Fruit fly (Drosophila melanogaster) whole organism, embryonic: ENCODE results near the gene CG33230.

Source experiments
- Abd-B ChIP-seq: fragments of 200-800 bp; sonication (Bioruptor generic); optimal IDR thresholded peaks from 2 replicates; lab custom pipeline; 2018; ENCODE audit warnings: missing biosample characterization, mild to moderate bottlenecking, missing genetic modification characterization, moderate library complexity
- Aef1 ChIP-seq: fragments of 200-800 bp; sonication (Bioruptor generic); IDR thresholded peaks from 3 replicates; pipeline ENCODE4 v1.3.6; 2022; ENCODE audit warnings: missing biosample characterization, missing genetic modification characterization
- CG1024 ChIP-seq: fragments of 200-800 bp; sonication (Bioruptor generic); IDR thresholded peaks from 2 replicates; pipeline ENCODE4 v1.3.6; 2022; ENCODE audit warnings: missing biosample characterization, missing genetic modification characterization
- CG11398 ChIP-seq: fragments of 200-800 bp; sonication (Bioruptor generic); optimal IDR thresholded peaks from 2 replicates; lab custom pipeline; 2016; ENCODE audit warnings: missing biosample characterization, missing genetic modification characterization
- CG12236 ChIP-seq: fragments of 200-800 bp; sonication (Bioruptor generic); optimal IDR thresholded peaks from 2 replicates; lab custom pipeline; 2016; ENCODE audit warnings: missing biosample characterization, missing genetic modification characterization
- CG12744 ChIP-seq: fragments of 200-800 bp; sonication (Bioruptor generic); optimal IDR thresholded peaks from 2 replicates; lab custom pipeline; 2016; ENCODE audit warnings: missing biosample characterization, missing genetic modification characterization
- CG13287 ChIP-seq: fragments of 200-800 bp; sonication (Bioruptor generic); IDR thresholded peaks from 2 replicates; pipeline ENCODE4 v1.3.6; 2022; ENCODE audit warnings: missing biosample characterization, missing genetic modification characterization; ENCODE audit not compliant: partially characterized antibody
- CG15479 ChIP-seq: fragments of 200-800 bp; sonication (Bioruptor generic); optimal IDR thresholded peaks from 3 replicates; lab custom pipeline; 2019; ENCODE audit warnings: missing biosample characterization, mild to moderate bottlenecking, missing genetic modification characterization, moderate library complexity
- CG1647 ChIP-seq: fragments of 200-800 bp; sonication (Bioruptor generic); optimal IDR thresholded peaks from 3 replicates; lab custom pipeline; 2016; ENCODE audit warnings: missing biosample characterization, missing genetic modification characterization
- CG17912 ChIP-seq: fragments of 200-800 bp; sonication (Bioruptor generic); optimal IDR thresholded peaks from 2 replicates; lab custom pipeline; 2018; ENCODE audit warnings: missing biosample characterization, mild to moderate bottlenecking, missing genetic modification characterization
- CG2199 ChIP-seq: fragments of 200-800 bp; sonication (Bioruptor generic); IDR thresholded peaks from 3 replicates; pipeline ENCODE4 v1.3.6; 2022; ENCODE audit warnings: missing biosample characterization, missing genetic modification characterization
- CG2875 ChIP-seq: fragments of 200-800 bp; sonication (Bioruptor generic); optimal IDR thresholded peaks from 2 replicates; lab custom pipeline; 2017; ENCODE audit warnings: missing biosample characterization, mild to moderate bottlenecking, missing genetic modification characterization, missing genetic modification reagents
- CG3281 ChIP-seq: fragments of 200-800 bp; sonication (Bioruptor generic); optimal IDR thresholded peaks from 3 replicates; lab custom pipeline; 2017; ENCODE audit warnings: missing biosample characterization, mild to moderate bottlenecking, missing genetic modification characterization
- CG33557 ChIP-seq: fragments of 200-800 bp; sonication (Bioruptor generic); optimal IDR thresholded peaks from 2 replicates; lab custom pipeline; 2019; ENCODE audit warnings: missing biosample characterization, mild to moderate bottlenecking, missing genetic modification characterization, moderate library complexity
- CG4854 ChIP-seq: fragments of 200-800 bp; sonication (Bioruptor generic); optimal IDR thresholded peaks from 2 replicates; lab custom pipeline; 2016; ENCODE audit warnings: missing biosample characterization, missing genetic modification characterization, inconsistent platforms
- CG5180 ChIP-seq: fragments of 200-800 bp; sonication (Bioruptor generic); optimal IDR thresholded peaks from 3 replicates; lab custom pipeline; 2017; ENCODE audit warnings: missing biosample characterization, missing genetic modification characterization, mild to moderate bottlenecking, moderate library complexity, missing genetic modification reagents
- CG7556 ChIP-seq: fragments of 200-800 bp; sonication (Bioruptor generic); optimal IDR thresholded peaks from 2 replicates; lab custom pipeline; 2017; ENCODE audit warnings: missing biosample characterization, mild to moderate bottlenecking, missing genetic modification characterization
- CG8478 ChIP-seq: fragments of >200 bp; optimal IDR thresholded peaks from 2 replicates; lab custom pipeline; 2018
- CG8944 ChIP-seq: fragments of 200-800 bp; sonication (Bioruptor generic); optimal IDR thresholded peaks from 3 replicates; lab custom pipeline; 2016; ENCODE audit warnings: missing biosample characterization, missing genetic modification characterization
- CoRest ChIP-seq: fragments of 200-800 bp; sonication (Bioruptor generic); optimal IDR thresholded peaks from 3 replicates; lab custom pipeline; 2018; ENCODE audit warnings: missing biosample characterization, mild to moderate bottlenecking, missing genetic modification characterization, moderate library complexity
- CrebB ChIP-seq: fragments of 200-800 bp; sonication (Bioruptor generic); optimal IDR thresholded peaks from 3 replicates; lab custom pipeline; 2018; ENCODE audit warnings: missing biosample characterization, mild to moderate bottlenecking, missing genetic modification characterization
- Dad ChIP-seq: fragments of 200-800 bp; sonication (Bioruptor generic); optimal IDR thresholded peaks from 3 replicates; lab custom pipeline; 2016; ENCODE audit warnings: missing biosample characterization, missing genetic modification characterization
- Dp ChIP-seq: fragments of 200-800 bp; sonication (Bioruptor generic); optimal IDR thresholded peaks from 2 replicates; lab custom pipeline; 2018; ENCODE audit warnings: missing biosample characterization, mild to moderate bottlenecking, missing genetic modification characterization, moderate library complexity
- Drgx ChIP-seq: fragments of 200-800 bp; sonication (Bioruptor generic); IDR thresholded peaks from 2 replicates; pipeline ENCODE4 v1.3.6; 2022; ENCODE audit warnings: missing biosample characterization, missing genetic modification characterization
- Ets97D ChIP-seq: fragments of 200-800 bp; sonication (Bioruptor generic); optimal IDR thresholded peaks from 3 replicates; lab custom pipeline; 2016; ENCODE audit warnings: missing biosample characterization, missing genetic modification characterization
- Jarid2 ChIP-seq: fragments of 200-800 bp; sonication (Bioruptor generic); optimal IDR thresholded peaks from 3 replicates; lab custom pipeline; 2017; ENCODE audit warnings: mild to moderate bottlenecking, missing biosample characterization, missing genetic modification reagents, missing genetic modification characterization
- MBD-R2 ChIP-seq: fragments of 200-800 bp; sonication (Bioruptor generic); IDR thresholded peaks from 2 replicates; pipeline ENCODE4 v1.3.6; 2022; ENCODE audit warnings: missing biosample characterization, missing genetic modification characterization
- MTF-1 ChIP-seq: fragments of 200-800 bp; sonication (Bioruptor generic); optimal IDR thresholded peaks from 2 replicates; lab custom pipeline; 2018; ENCODE audit warnings: missing biosample characterization, mild to moderate bottlenecking, missing genetic modification characterization, borderline replicate concordance
- Myb ChIP-seq: fragments of 200-800 bp; sonication (Bioruptor generic); optimal IDR thresholded peaks from 2 replicates; lab custom pipeline; 2016; ENCODE audit warnings: missing biosample characterization, missing genetic modification characterization
- Ssrp ChIP-seq: fragments of 200-800 bp; sonication (Bioruptor generic); optimal IDR thresholded peaks from 2 replicates; lab custom pipeline; 2018; ENCODE audit warnings: missing biosample characterization, mild to moderate bottlenecking, missing genetic modification characterization, moderate library complexity
- Taf1 ChIP-seq: fragments of 200-800 bp; sonication (Bioruptor generic); IDR thresholded peaks from 2 replicates; pipeline ENCODE4 v1.3.6; 2022; ENCODE audit warnings: missing biosample characterization, missing genetic modification characterization
- ac ChIP-seq: fragments of 200-800 bp; sonication (Bioruptor generic); optimal IDR thresholded peaks from 3 replicates; lab custom pipeline; 2017; ENCODE audit warnings: missing biosample characterization, mild to moderate bottlenecking, missing genetic modification characterization
- al ChIP-seq: fragments of 200-800 bp; sonication (Bioruptor generic); IDR thresholded peaks from 2 replicates; pipeline ENCODE4 v1.3.6; 2022; ENCODE audit warnings: missing biosample characterization, missing genetic modification characterization
- bsh ChIP-seq, 2 experiments: fragments of 200-800 bp; sonication (Bioruptor generic); optimal IDR thresholded peaks; 2 replicates each; lab custom pipeline; 2017 to 2018; ENCODE audit warnings: mild to moderate bottlenecking in 2 of 2, missing biosample characterization in 2 of 2, missing genetic modification characterization in 2 of 2, moderate library complexity in 1 of 2
- ci ChIP-seq: fragments of 200-800 bp; sonication (Bioruptor generic); IDR thresholded peaks from 3 replicates; pipeline ENCODE4 v1.3.6; 2022; ENCODE audit warnings: missing biosample characterization, missing genetic modification characterization
- dm ChIP-seq: fragments of 200-800 bp; sonication (Bioruptor generic); optimal IDR thresholded peaks from 3 replicates; lab custom pipeline; 2016; ENCODE audit warnings: missing biosample characterization, missing genetic modification characterization
- ems ChIP-seq: fragments of 200-800 bp; sonication (Bioruptor generic); optimal IDR thresholded peaks from 3 replicates; lab custom pipeline; 2016; ENCODE audit warnings: missing biosample characterization, missing genetic modification characterization
- esg ChIP-seq: fragments of 200-800 bp; sonication (Bioruptor generic); conservative IDR thresholded peaks from 2 replicates; pipeline ENCODE4 v1.3.6; 2022; ENCODE audit warnings: missing biosample characterization, missing genetic modification characterization
- her ChIP-seq: fragments of 200-800 bp; sonication (Bioruptor generic); optimal IDR thresholded peaks from 2 replicates; lab custom pipeline; 2016; ENCODE audit warnings: missing biosample characterization, missing genetic modification characterization
- jigr1 ChIP-seq: fragments of 200-800 bp; sonication (Bioruptor generic); IDR thresholded peaks from 3 replicates; pipeline ENCODE4 v1.3.6; 2022; ENCODE audit warnings: missing biosample characterization, missing genetic modification characterization
- lab ChIP-seq: fragments of 200-800 bp; sonication (Bioruptor generic); optimal IDR thresholded peaks from 3 replicates; lab custom pipeline; 2017; ENCODE audit warnings: missing biosample characterization, missing genetic modification characterization, mild to moderate bottlenecking, moderate library complexity, missing genetic modification reagents
- lilli ChIP-seq: fragments of 200-800 bp; sonication (Bioruptor generic); optimal IDR thresholded peaks from 3 replicates; lab custom pipeline; 2016; ENCODE audit warnings: missing biosample characterization, missing genetic modification characterization
- p53 ChIP-seq: fragments of 200-800 bp; sonication (Bioruptor generic); optimal IDR thresholded peaks from 2 replicates; lab custom pipeline; 2016; ENCODE audit warnings: missing biosample characterization, missing genetic modification characterization
- pfk ChIP-seq: fragments of 200-800 bp; sonication (Bioruptor generic); optimal IDR thresholded peaks from 2 replicates; lab custom pipeline; 2018; ENCODE audit warnings: missing biosample characterization, mild to moderate bottlenecking, missing genetic modification characterization, moderate library complexity
- pros ChIP-seq: fragments of 200-800 bp; sonication (Bioruptor generic); optimal IDR thresholded peaks from 3 replicates; lab custom pipeline; 2019; ENCODE audit warnings: missing biosample characterization, mild to moderate bottlenecking, missing genetic modification characterization, moderate library complexity
- rib ChIP-seq: fragments of 200-800 bp; sonication (Bioruptor generic); IDR thresholded peaks from 2 replicates; pipeline ENCODE4 v1.3.6; 2022; ENCODE audit warnings: missing biosample characterization, missing genetic modification characterization
- row ChIP-seq: fragments of 200-800 bp; sonication (Bioruptor generic); IDR thresholded peaks from 3 replicates; pipeline ENCODE4 v1.3.6; 2022; ENCODE audit warnings: missing biosample characterization, missing genetic modification characterization
- sc ChIP-seq, 3 experiments: fragments of >200 bp in 2 of 3; fragments of 200-800 bp in 1 of 3; sonication (Bioruptor generic) in 1 of 3; optimal IDR thresholded peaks; 2 replicates in 2 of 3; 3 replicates in 1 of 3; lab custom pipeline; 2017; ENCODE audit warnings: mild to moderate bottlenecking in 1 of 3, missing biosample characterization in 1 of 3, missing genetic modification characterization in 1 of 3, missing genetic modification reagents in 1 of 3
- sob ChIP-seq: fragments of 200-800 bp; sonication (Bioruptor generic); IDR thresholded peaks from 2 replicates; pipeline ENCODE4 v1.3.6; 2022; ENCODE audit warnings: missing biosample characterization, missing genetic modification characterization
- tna ChIP-seq: fragments of 200-800 bp; sonication (Bioruptor generic); IDR thresholded peaks from 2 replicates; pipeline ENCODE4 v1.3.6; 2022; ENCODE audit warnings: missing biosample characterization, missing genetic modification characterization; ENCODE audit not compliant: partially characterized antibody

CG33230 gene

DNA sequence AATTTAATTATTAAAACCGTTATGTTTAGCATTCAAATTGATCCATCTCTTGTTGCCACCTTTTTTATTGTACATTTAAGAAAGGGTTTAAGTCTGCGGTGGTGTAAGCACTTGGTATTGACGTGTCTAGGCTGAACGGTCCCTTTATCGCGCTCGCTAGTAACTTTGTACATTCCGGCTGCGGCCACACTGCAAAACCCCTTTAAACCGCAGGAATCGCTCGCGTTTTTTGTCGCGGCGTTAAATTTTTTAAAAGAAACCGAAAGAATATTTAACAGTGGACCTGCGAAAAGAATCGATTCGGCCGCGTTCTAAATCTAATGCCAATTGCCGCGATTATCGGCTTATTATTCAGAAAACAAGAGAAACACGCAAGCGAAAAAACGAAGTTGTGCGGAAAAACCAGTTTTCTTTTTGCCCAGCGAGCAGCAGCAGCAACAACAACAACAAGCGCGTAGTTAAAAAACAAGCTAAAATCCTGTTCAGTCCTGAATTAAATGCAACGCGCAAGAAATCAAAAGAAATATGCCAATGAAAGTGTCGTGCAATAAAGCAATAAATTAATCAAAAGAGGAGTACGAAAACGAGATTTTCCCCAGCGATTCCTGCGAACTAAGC is 41.6 kb upstream of the CG33230 start, which contains the start of gene CG13917 (continued):
- TF ChIP-seq pfk (no peak), lab (GFP tag; lab: Kevin White, UChicago) (peak; percentile 21), CG12236 (GFP tag; lab: Kevin White, UChicago) (no peak), ci (GFP tag; lab: Robert Waterston, UW) (no peak), pros (no peak), lilli (no peak), CG12744 (GFP tag; lab: Kevin White, UChicago) (no peak), CG5180 (GFP tag; lab: Kevin White, UChicago) (no peak), dm (GFP tag; lab: Kevin White, UChicago) (no peak), CG17912 (GFP tag; lab: Kevin White, UChicago) (no peak), MTF-1 (no peak), Abd-B (GFP tag; lab: Kevin White, UChicago) (no peak), sob (no peak), Myb (GFP tag; lab: Kevin White, UChicago) (peak; percentile 97), row (GFP tag; lab: Robert Waterston, UW) (peak; percentile 31; the same call in 1 of the 3 replicates), CG2199 (GFP tag; lab: Robert Waterston, UW) (no peak), Ets97D (peak; percentile 95), sc (optimal IDR thresholded peaks at IDR 0.05; lab: Kevin White, UChicago) (no peak), sc (GFP tag; optimal IDR thresholded peaks at IDR 0.05; lab: Kevin White, UChicago) (no peak), Ssrp (tag; lab: Kevin White, UChicago) (no peak), Jarid2 (GFP tag; lab: Kevin White, UChicago) (peak; percentile 52), CG3281 (no peak), ems (GFP tag; lab: Kevin White, UChicago) (peak; percentile 17), CG8944 (GFP tag; lab: Kevin White, UChicago) (no peak), CG4854 (no peak), her (no peak), CrebB (tag; lab: Kevin White, UChicago) (no peak), esg (no peak), ac (GFP tag; lab: Kevin White, UChicago) (no peak), CG7556 (GFP tag; lab: Kevin White, UChicago) (no peak), p53 (no peak), CG11398 (GFP tag; lab: Kevin White, UChicago) (no peak), CG8478 (no peak), Aef1 (no peak), CG33557 (GFP tag; lab: Kevin White, UChicago) (no peak), CG15479 (GFP tag; lab: Kevin White, UChicago) (no peak), CG1024 (no peak), Dp (GFP tag; lab: Kevin White, UChicago) (peak; percentile 71), CoRest (tag; lab: Kevin White, UChicago) (peak; percentile 60), al (no peak), CG13287 (GFP tag; lab: Robert Waterston, UW) (peak; percentile 55; the same call in 1 of the 2 replicates), rib (GFP tag; lab: Robert Waterston, UW) (no peak), bsh (GFP tag; optimal IDR thresholded peaks at IDR 0.05; lab: Kevin White, UChicago) (no peak), tna (no peak; the same call in 1 of the 2 replicates), CG2875 (no peak), CG1647 (GFP tag; lab: Kevin White, UChicago) (no peak), Taf1 (GFP tag; lab: Robert Waterston, UW) (no peak), Drgx (GFP tag; lab: Robert Waterston, UW) (no peak), Dad (GFP tag; lab: Kevin White, UChicago) (no peak), MBD-R2 (GFP tag; lab: Robert Waterston, UW) (peak; percentile 65), jigr1 (GFP tag; lab: Robert Waterston, UW) (no peak)
